Worm (Caenorhabditis elegans): ENCODE data around the gene sgnh-1.

sgnh-1 gene

DNA sequence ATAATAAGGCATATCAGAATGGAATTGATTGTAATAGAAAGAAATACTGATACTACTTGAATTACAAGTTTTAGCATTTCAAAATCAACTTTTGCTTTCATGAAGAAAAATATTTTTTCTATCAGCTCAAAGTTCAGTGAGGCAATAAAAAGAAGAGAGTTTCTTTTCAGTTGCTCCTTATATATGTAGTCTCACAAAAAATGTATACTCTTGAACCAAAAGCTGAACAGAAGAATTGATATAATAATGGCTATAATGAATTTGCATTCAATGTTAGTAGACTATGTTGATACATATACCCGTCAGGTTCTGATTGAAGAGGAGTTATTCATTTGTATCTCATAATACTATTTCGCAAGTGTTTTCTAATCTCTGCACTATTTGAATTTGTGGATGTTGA is 15.1 kb upstream of the sgnh-1 start, which contains the start of gene str-174:
Gene str-174 (minus strand): TSS at position 101 of the 400 bp plus-strand sequence.
- TF ChIP-seq sptf-1 (tag; optimal IDR thresholded peaks at IDR 0.05) (no peak), ces-1 (GFP tag; optimal IDR thresholded peaks at IDR 0.05) (no peak), unc-62 (GFP tag; optimal IDR thresholded peaks at IDR 0.05) (no peak)

DNA sequence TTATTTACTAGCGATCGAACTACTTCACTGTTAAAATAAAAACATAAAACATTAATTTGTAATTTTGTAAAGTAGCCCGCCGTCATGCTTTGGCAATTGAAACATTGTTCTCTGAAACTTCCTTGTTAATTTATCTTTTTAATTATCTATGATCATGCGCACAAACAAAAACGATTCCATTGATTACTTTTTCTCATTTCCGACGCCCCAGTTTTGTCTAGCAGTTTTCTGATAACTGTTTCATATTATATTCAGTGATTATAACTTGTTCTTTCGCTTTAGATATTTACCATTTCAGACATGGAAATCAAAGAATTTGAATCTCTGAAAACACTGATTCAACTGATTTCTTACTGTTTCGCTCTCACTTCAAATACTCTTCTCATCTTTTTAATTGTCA is 12.6 kb upstream of the sgnh-1 start, which contains the start of gene str-170:
Gene str-170 (plus strand): TSS at position 301 of the 400 bp plus-strand sequence.
- TF ChIP-seq bed-3 (GFP tag; optimal IDR thresholded peaks at IDR 0.05): no peak
- no peak for TF ChIP-seq pha-4 (tag; optimal IDR thresholded peaks at IDR 0.05)
- no peak for TF ChIP-seq cnd-1 (tag; optimal IDR thresholded peaks at IDR 0.05)
- no peak for TF ChIP-seq sem-2 (GFP tag; optimal IDR thresholded peaks at IDR 0.05)
- no peak for TF ChIP-seq ham-2 (GFP tag; optimal IDR thresholded peaks at IDR 0.05)
- TF ChIP-seq blmp-1 (tag; optimal IDR thresholded peaks at IDR 0.05): no peak
- TF ChIP-seq nhr-28 (tag; optimal IDR thresholded peaks at IDR 0.05): no peak
- no peak for TF ChIP-seq mab-5 (tag; optimal IDR thresholded peaks at IDR 0.05)
- TF ChIP-seq zip-8 (tag; optimal IDR thresholded peaks at IDR 0.05): no peak
- no peak for TF ChIP-seq ceh-83 (GFP tag; optimal IDR thresholded peaks at IDR 0.05)
- TF ChIP-seq unc-120 (tag; optimal IDR thresholded peaks at IDR 0.05; ENCODE audit: poor library complexity, severe bottlenecking): no peak
- no peak for TF ChIP-seq nhr-237 (tag; optimal IDR thresholded peaks at IDR 0.05)

DNA sequence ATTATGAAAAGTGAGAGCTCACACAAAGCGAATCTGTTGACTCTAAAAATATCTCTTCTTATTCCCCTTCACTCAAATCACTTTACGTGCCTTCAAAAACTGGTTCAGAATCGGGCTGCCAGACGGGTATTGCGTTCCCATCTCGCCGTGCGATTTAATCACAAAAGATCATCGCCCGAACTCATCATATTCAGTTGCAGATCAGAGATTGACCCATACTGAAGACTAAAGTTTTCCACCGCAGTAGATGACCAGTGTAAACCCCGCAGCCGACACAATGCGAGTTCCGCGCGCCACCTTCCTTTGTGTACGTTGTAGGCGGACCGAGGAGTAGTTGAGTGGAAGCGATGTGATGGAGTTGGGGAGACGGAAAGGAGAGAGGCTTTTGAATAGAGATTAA is 9.1 kb upstream of the sgnh-1 start:
- TF ChIP-seq sem-2 (GFP tag; optimal IDR thresholded peaks at IDR 0.05) (no peak), flh-1 (GFP tag; optimal IDR thresholded peaks at IDR 0.05) (no peak), ces-1 (GFP tag; optimal IDR thresholded peaks at IDR 0.05) (peak; percentile 34), hlh-1 (tag; optimal IDR thresholded peaks at IDR 0.05) (peak; percentile 43)

DNA sequence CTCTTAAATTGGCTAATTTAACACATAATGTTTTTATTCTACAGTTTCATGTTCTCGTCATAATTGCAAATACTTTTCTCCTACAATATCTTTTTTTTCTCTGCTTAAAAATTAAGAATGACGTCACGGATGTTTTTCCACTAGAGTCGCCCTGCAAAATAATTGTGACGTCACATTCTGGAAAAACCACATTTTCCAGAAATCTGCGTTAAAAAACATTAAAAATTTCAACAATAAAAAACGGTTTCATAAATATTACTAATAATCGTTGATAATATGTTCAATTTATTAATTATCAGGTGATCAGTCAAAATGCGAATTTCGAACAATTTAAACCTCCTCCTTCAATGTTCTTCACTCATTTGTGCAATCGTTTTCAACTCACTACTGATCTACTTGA is 5.7 kb upstream of the sgnh-1 start, which contains the start of gene str-166:
Gene str-166 (plus strand): TSS at position 301 of the 400 bp plus-strand sequence.
- TF ChIP-seq zip-8 (tag; optimal IDR thresholded peaks at IDR 0.05) (peak; percentile 75), elt-1 (tag; optimal IDR thresholded peaks at IDR 0.05; ENCODE audit: borderline replicate concordance, insufficient read depth) (no peak), cnd-1 (tag; optimal IDR thresholded peaks at IDR 0.05) (no peak), ceh-39 (tag; optimal IDR thresholded peaks at IDR 0.05) (no peak)

DNA sequence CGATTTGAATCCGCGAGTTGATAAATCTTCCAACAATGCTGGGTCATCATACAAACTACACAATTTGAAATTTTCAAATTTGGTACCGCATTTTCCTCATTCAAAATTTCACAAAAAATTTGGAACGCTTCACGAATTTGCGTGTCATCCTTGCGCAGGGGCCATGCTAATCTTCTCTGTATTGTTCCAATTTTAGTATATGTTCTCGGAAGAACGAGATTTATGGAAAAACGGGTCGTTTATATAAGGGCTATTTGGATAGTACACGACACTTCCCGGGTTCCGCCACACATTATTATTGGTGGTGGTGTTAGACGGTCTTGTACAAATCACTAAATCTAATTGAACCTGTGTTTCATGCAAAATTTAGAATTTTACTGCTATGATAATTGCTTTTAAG is 4.3 kb upstream of the sgnh-1 start:
- TF ChIP-seq lin-32 (GFP tag; optimal IDR thresholded peaks at IDR 0.05) (no peak), ceh-39 (tag; optimal IDR thresholded peaks at IDR 0.05) (no peak), ham-2 (GFP tag; optimal IDR thresholded peaks at IDR 0.05) (no peak), nhr-12 (tag; optimal IDR thresholded peaks at IDR 0.05) (no peak), nhr-28 (tag; optimal IDR thresholded peaks at IDR 0.05) (no peak), M03D4.4 (tag; optimal IDR thresholded peaks at IDR 0.05) (no peak), cnd-1 (tag; optimal IDR thresholded peaks at IDR 0.05) (no peak), elt-1 (tag; optimal IDR thresholded peaks at IDR 0.05; ENCODE audit: borderline replicate concordance, insufficient read depth) (no peak), nhr-76 (tag; optimal IDR thresholded peaks at IDR 0.05) (no peak), flh-1 (GFP tag; optimal IDR thresholded peaks at IDR 0.05) (no peak), unc-120 (tag; optimal IDR thresholded peaks at IDR 0.05; ENCODE audit: poor library complexity, severe bottlenecking) (no peak), sptf-1 (tag; optimal IDR thresholded peaks at IDR 0.05) (no peak), zip-8 (tag; optimal IDR thresholded peaks at IDR 0.05) (no peak), unc-62 (GFP tag; optimal IDR thresholded peaks at IDR 0.05) (no peak), snpc-4 (tag; optimal IDR thresholded peaks at IDR 0.05) (no peak), ces-1 (GFP tag; optimal IDR thresholded peaks at IDR 0.05) (no peak), ceh-83 (GFP tag; optimal IDR thresholded peaks at IDR 0.05) (no peak), drap-1 (GFP tag; optimal IDR thresholded peaks at IDR 0.05) (no peak), unc-39 (tag; optimal IDR thresholded peaks at IDR 0.05) (no peak)

DNA sequence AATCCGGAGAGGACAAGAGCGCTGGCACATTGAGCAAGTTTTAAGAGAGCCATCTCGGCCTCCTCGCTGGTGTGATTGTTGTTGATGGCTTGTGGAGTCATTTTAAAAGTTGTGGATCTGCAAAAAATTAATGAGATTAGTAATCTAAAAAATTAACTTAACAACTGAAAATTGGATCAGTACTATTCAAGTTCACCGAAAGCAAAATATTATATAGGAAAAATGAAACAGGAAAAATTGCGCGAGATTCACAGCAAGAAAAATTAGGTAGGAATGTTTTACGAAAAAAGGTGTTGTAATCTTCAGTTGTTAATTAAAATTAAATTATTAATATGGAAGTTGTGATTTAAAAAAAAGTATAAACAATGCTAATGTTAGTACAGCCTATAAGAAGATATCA is 2.5 kb upstream of the sgnh-1 start, which contains the start of gene T08B6.1:
Gene T08B6.1 (minus strand): TSS at position 101 of the 400 bp plus-strand sequence.
- no peak for TF ChIP-seq hlh-1 (tag; optimal IDR thresholded peaks at IDR 0.05)
- no peak for TF ChIP-seq flh-1 (GFP tag; optimal IDR thresholded peaks at IDR 0.05)
- no peak for TF ChIP-seq elt-3 (tag; optimal IDR thresholded peaks at IDR 0.05)
- TF ChIP-seq tbx-8 (GFP tag; optimal IDR thresholded peaks at IDR 0.05): no peak
- TF ChIP-seq elt-1 (tag; optimal IDR thresholded peaks at IDR 0.05; ENCODE audit: borderline replicate concordance, insufficient read depth): no peak
- no peak for TF ChIP-seq snpc-4 (tag; optimal IDR thresholded peaks at IDR 0.05)
- TF ChIP-seq unc-39 (tag; optimal IDR thresholded peaks at IDR 0.05): no peak
- TF ChIP-seq lsy-2 (tag; optimal IDR thresholded peaks at IDR 0.05): no peak
- no peak for TF ChIP-seq nhr-2 (tag; optimal IDR thresholded peaks at IDR 0.05)
- no peak for TF ChIP-seq lin-13 (tag; optimal IDR thresholded peaks at IDR 0.05)
- no peak for TF ChIP-seq unc-62 (GFP tag; optimal IDR thresholded peaks at IDR 0.05)
- no peak for TF ChIP-seq ceh-43 (GFP tag; optimal IDR thresholded peaks at IDR 0.05)
- no peak for TF ChIP-seq bed-3 (GFP tag; optimal IDR thresholded peaks at IDR 0.05)
- no peak for TF ChIP-seq sem-2 (GFP tag; optimal IDR thresholded peaks at IDR 0.05)
- TF ChIP-seq ham-2 (GFP tag; optimal IDR thresholded peaks at IDR 0.05): no peak
- no peak for TF ChIP-seq lin-32 (GFP tag; optimal IDR thresholded peaks at IDR 0.05)
- no peak for TF ChIP-seq sptf-1 (tag; optimal IDR thresholded peaks at IDR 0.05)
